Fruit fly (Drosophila melanogaster) whole organism, embryonic: ENCODE data around the gene Sdhaf3.

Experiments
- C15 ChIP-seq: fragments of 200-800 bp; sonication (Bioruptor generic); IDR thresholded peaks from 3 replicates; pipeline ENCODE4 v1.3.6; 2022; ENCODE audit warnings: missing biosample characterization, missing genetic modification characterization
- CG10274 ChIP-seq: fragments of 200-800 bp; sonication (Bioruptor generic); optimal IDR thresholded peaks from 3 replicates; lab custom pipeline; 2017; ENCODE audit warnings: missing biosample characterization, mild to moderate bottlenecking, missing genetic modification characterization
- CG11723 ChIP-seq: fragments of 200-800 bp; sonication (Bioruptor generic); optimal IDR thresholded peaks from 2 replicates; lab custom pipeline; 2017; ENCODE audit warnings: missing biosample characterization, mild to moderate bottlenecking, missing genetic modification characterization
- CG12155 ChIP-seq: fragments of 200-800 bp; sonication (Bioruptor generic); optimal IDR thresholded peaks from 3 replicates; lab custom pipeline; 2016; ENCODE audit warnings: missing biosample characterization, missing genetic modification characterization
- CG12769 ChIP-seq: fragments of 200-800 bp; sonication (Bioruptor generic); optimal IDR thresholded peaks from 2 replicates; lab custom pipeline; 2019; ENCODE audit warnings: missing biosample characterization, mild to moderate bottlenecking, missing genetic modification characterization, moderate library complexity
- CG13424 ChIP-seq: fragments of 200-800 bp; sonication (Bioruptor generic); optimal IDR thresholded peaks from 2 replicates; lab custom pipeline; 2019; ENCODE audit warnings: missing biosample characterization, mild to moderate bottlenecking, missing genetic modification characterization, moderate library complexity
- CG14965 ChIP-seq: fragments of 200-800 bp; sonication (Bioruptor generic); optimal IDR thresholded peaks from 2 replicates; lab custom pipeline; 2016; ENCODE audit warnings: missing biosample characterization, missing genetic modification characterization, borderline replicate concordance
- CG15269 ChIP-seq: fragments of 200-800 bp; sonication (Bioruptor generic); optimal IDR thresholded peaks from 2 replicates; lab custom pipeline; 2018; ENCODE audit warnings: missing biosample characterization, mild to moderate bottlenecking, missing genetic modification characterization, moderate library complexity
- CG1832 ChIP-seq: fragments of 200-800 bp; sonication (Bioruptor generic); optimal IDR thresholded peaks from 2 replicates; lab custom pipeline; 2017; ENCODE audit warnings: missing biosample characterization, mild to moderate bottlenecking, missing genetic modification characterization, inconsistent platforms
- CG30431 ChIP-seq: fragments of 200-800 bp; sonication (Bioruptor generic); optimal IDR thresholded peaks from 2 replicates; lab custom pipeline; 2017; ENCODE audit warnings: missing biosample characterization, missing genetic modification characterization
- CG32532 ChIP-seq: fragments of 200-800 bp; sonication (Bioruptor generic); IDR thresholded peaks from 2 replicates; pipeline ENCODE4 v1.3.6; 2022; ENCODE audit warnings: missing biosample characterization, missing genetic modification characterization
- CG3407 ChIP-seq: fragments of 200-800 bp; sonication (Bioruptor generic); optimal IDR thresholded peaks from 2 replicates; lab custom pipeline; 2018; ENCODE audit warnings: missing biosample characterization, mild to moderate bottlenecking, missing genetic modification characterization
- CG3726 ChIP-seq: fragments of 200-800 bp; sonication (Bioruptor generic); IDR thresholded peaks from 3 replicates; pipeline ENCODE4, ENCODE4 v1.3.6; 2022; ENCODE audit warnings: missing biosample characterization, missing genetic modification characterization
- CG43689 ChIP-seq: fragments of 200-800 bp; sonication (Bioruptor generic); IDR thresholded peaks from 2 replicates; pipeline ENCODE4 v1.3.6; 2022; ENCODE audit warnings: missing biosample characterization, missing genetic modification characterization
- CG6813 ChIP-seq: fragments of 200-800 bp; sonication (Bioruptor generic); optimal IDR thresholded peaks from 2 replicates; lab custom pipeline; 2017; ENCODE audit warnings: missing biosample characterization, missing genetic modification characterization, mild to moderate bottlenecking, moderate library complexity, missing genetic modification reagents
- CG7745 ChIP-seq: fragments of 200-800 bp; sonication (Bioruptor generic); optimal IDR thresholded peaks from 2 replicates; lab custom pipeline; 2018; ENCODE audit warnings: missing biosample characterization, mild to moderate bottlenecking, missing genetic modification characterization, moderate library complexity
- CG7786 ChIP-seq: fragments of 200-800 bp; sonication (Bioruptor generic); optimal IDR thresholded peaks from 2 replicates; lab custom pipeline; 2016; ENCODE audit warnings: missing biosample characterization, missing genetic modification characterization
- CG7963 ChIP-seq: fragments of 200-800 bp; sonication (Bioruptor generic); IDR thresholded peaks from 3 replicates; pipeline ENCODE4 v1.3.6; 2022; ENCODE audit warnings: missing biosample characterization, missing genetic modification characterization; ENCODE audit not compliant: partially characterized antibody
- CG8359 ChIP-seq: fragments of 200-800 bp; sonication (Bioruptor generic); optimal IDR thresholded peaks from 2 replicates; lab custom pipeline; 2017; ENCODE audit warnings: missing biosample characterization, mild to moderate bottlenecking, missing genetic modification characterization, borderline replicate concordance
- CG9437 ChIP-seq: fragments of 200-800 bp; sonication (Bioruptor generic); optimal IDR thresholded peaks from 2 replicates; lab custom pipeline; 2018; ENCODE audit warnings: missing biosample characterization, mild to moderate bottlenecking, missing genetic modification characterization
- Doc3 ChIP-seq: fragments of 200-800 bp; sonication (Bioruptor generic); IDR thresholded peaks from 3 replicates; pipeline ENCODE4 v1.3.6; 2022; ENCODE audit warnings: missing biosample characterization, missing genetic modification characterization; ENCODE audit not compliant: partially characterized antibody
- Drgx ChIP-seq: fragments of 200-800 bp; sonication (Bioruptor generic); IDR thresholded peaks from 2 replicates; pipeline ENCODE4 v1.3.6; 2022; ENCODE audit warnings: missing biosample characterization, missing genetic modification characterization
- Fer3 ChIP-seq: fragments of 200-800 bp; sonication (Bioruptor generic); optimal IDR thresholded peaks from 2 replicates; lab custom pipeline; 2018; ENCODE audit warnings: missing biosample characterization, mild to moderate bottlenecking, missing genetic modification characterization, moderate library complexity
- Hr51 ChIP-seq, 2 experiments: fragments of 200-800 bp; sonication (Bioruptor generic); optimal IDR thresholded peaks; 2 replicates in 1 of 2; 3 replicates in 1 of 2; lab custom pipeline; 2016 to 2018; ENCODE audit warnings: missing biosample characterization in 2 of 2, missing genetic modification characterization in 2 of 2, mild to moderate bottlenecking in 1 of 2, moderate library complexity in 1 of 2
- Hr78 ChIP-seq, 2 experiments: fragments of 200-800 bp in 1 of 2; fragments of >200 bp in 1 of 2; sonication (Bioruptor generic) in 1 of 2; optimal IDR thresholded peaks; 2 replicates each; lab custom pipeline; 2017 to 2019; ENCODE audit warnings: missing biosample characterization in 2 of 2, missing genetic modification characterization in 2 of 2, mild to moderate bottlenecking in 1 of 2, moderate library complexity in 1 of 2
- NC2α ChIP-seq: fragments of 200-800 bp; sonication (Bioruptor generic); optimal IDR thresholded peaks from 2 replicates; lab custom pipeline; 2016; ENCODE audit warnings: missing biosample characterization, missing genetic modification characterization
- Scr ChIP-seq: fragments of 200-800 bp; sonication (Bioruptor generic); IDR thresholded peaks from 2 replicates; pipeline ENCODE4 v1.3.6; 2022; ENCODE audit warnings: missing biosample characterization, missing genetic modification characterization; ENCODE audit not compliant: partially characterized antibody
- Ssrp ChIP-seq: fragments of 200-800 bp; sonication (Bioruptor generic); optimal IDR thresholded peaks from 2 replicates; lab custom pipeline; 2018; ENCODE audit warnings: missing biosample characterization, mild to moderate bottlenecking, missing genetic modification characterization, moderate library complexity
- bab2 ChIP-seq: fragments of 200-800 bp; sonication (Bioruptor generic); optimal IDR thresholded peaks from 2 replicates; lab custom pipeline; 2016; ENCODE audit warnings: missing biosample characterization, missing genetic modification characterization
- bigmax ChIP-seq: fragments of 200-800 bp; sonication (Bioruptor generic); optimal IDR thresholded peaks from 2 replicates; lab custom pipeline; 2018; ENCODE audit warnings: missing biosample characterization, mild to moderate bottlenecking, missing genetic modification characterization
- chm ChIP-seq: fragments of 200-800 bp; sonication (Bioruptor generic); IDR thresholded peaks from 2 replicates; pipeline ENCODE4 v1.3.6; 2022; ENCODE audit warnings: missing biosample characterization, missing genetic modification characterization
- dan ChIP-seq: fragments of 200-800 bp; sonication (Bioruptor generic); IDR thresholded peaks from 2 replicates; pipeline ENCODE4 v1.3.6; 2022; ENCODE audit warnings: missing biosample characterization, missing genetic modification characterization
- disco-r ChIP-seq: fragments of 200-800 bp; sonication (Bioruptor generic); optimal IDR thresholded peaks from 2 replicates; lab custom pipeline; 2016; ENCODE audit warnings: missing biosample characterization, missing genetic modification characterization
- dmrt99B ChIP-seq: fragments of 200-800 bp; sonication (Bioruptor generic); optimal IDR thresholded peaks from 2 replicates; lab custom pipeline; 2018; ENCODE audit warnings: missing biosample characterization, mild to moderate bottlenecking, missing genetic modification characterization, moderate library complexity
- gcm2 ChIP-seq: fragments of 200-800 bp; sonication (Bioruptor generic); optimal IDR thresholded peaks from 2 replicates; lab custom pipeline; 2016; ENCODE audit warnings: missing biosample characterization, missing genetic modification characterization
- gsb-n ChIP-seq: fragments of 200-800 bp; sonication (Bioruptor generic); optimal IDR thresholded peaks from 3 replicates; lab custom pipeline; 2018; ENCODE audit warnings: missing biosample characterization, mild to moderate bottlenecking, missing genetic modification characterization
- jing ChIP-seq: fragments of 200-800 bp; sonication (Bioruptor generic); optimal IDR thresholded peaks from 2 replicates; lab custom pipeline; 2018; ENCODE audit warnings: missing biosample characterization, mild to moderate bottlenecking, missing genetic modification characterization
- onecut ChIP-seq: fragments of 200-800 bp; sonication (Bioruptor generic); IDR thresholded peaks from 2 replicates; pipeline ENCODE4 v1.3.6; 2022; ENCODE audit warnings: missing biosample characterization, missing genetic modification characterization
- pfk ChIP-seq: fragments of 200-800 bp; sonication (Bioruptor generic); optimal IDR thresholded peaks from 2 replicates; lab custom pipeline; 2018; ENCODE audit warnings: missing biosample characterization, mild to moderate bottlenecking, missing genetic modification characterization, moderate library complexity
- pita ChIP-seq: fragments of 200-800 bp; sonication (Bioruptor generic); optimal IDR thresholded peaks from 2 replicates; lab custom pipeline; 2017; ENCODE audit warnings: missing biosample characterization, mild to moderate bottlenecking, missing genetic modification characterization
- psq ChIP-seq: fragments of 200-800 bp; sonication (Bioruptor generic); optimal IDR thresholded peaks from 2 replicates; lab custom pipeline; 2017; ENCODE audit warnings: missing biosample characterization, missing genetic modification characterization
- pzg ChIP-seq: fragments of 200-800 bp; sonication (Bioruptor generic); optimal IDR thresholded peaks from 3 replicates; lab custom pipeline; 2018; ENCODE audit warnings: missing biosample characterization, mild to moderate bottlenecking, missing genetic modification characterization, moderate library complexity
- ranshi ChIP-seq: fragments of 200-800 bp; sonication (Bioruptor generic); IDR thresholded peaks from 2 replicates; pipeline ENCODE4 v1.3.6; 2022; ENCODE audit warnings: missing biosample characterization, missing genetic modification characterization
- ro ChIP-seq: fragments of 200-800 bp; sonication (Bioruptor generic); IDR thresholded peaks from 2 replicates; pipeline ENCODE4 v1.3.6; 2022; ENCODE audit warnings: missing biosample characterization, missing genetic modification characterization
- run ChIP-seq: fragments of 200-800 bp; sonication (Bioruptor generic); optimal IDR thresholded peaks from 3 replicates; lab custom pipeline; 2018; ENCODE audit warnings: missing biosample characterization, mild to moderate bottlenecking, missing genetic modification characterization
- shn ChIP-seq: fragments of 200-800 bp; sonication (Bioruptor generic); optimal IDR thresholded peaks from 3 replicates; lab custom pipeline; 2016; ENCODE audit warnings: missing biosample characterization, missing genetic modification characterization
- sim ChIP-seq: fragments of 200-800 bp; sonication (Bioruptor generic); IDR thresholded peaks from 2 replicates; pipeline ENCODE4 v1.3.6; 2022; ENCODE audit warnings: missing biosample characterization, missing genetic modification characterization
- slbo ChIP-seq: fragments of 200-800 bp; sonication (Bioruptor generic); IDR thresholded peaks from 2 replicates; pipeline ENCODE4 v1.3.6; 2022; ENCODE audit warnings: missing biosample characterization, missing genetic modification characterization
- trh ChIP-seq: fragments of 200-800 bp; sonication (Bioruptor generic); optimal IDR thresholded peaks from 2 replicates; lab custom pipeline; 2016; ENCODE audit warnings: missing biosample characterization, missing genetic modification characterization
- usp ChIP-seq: fragments of >200 bp; optimal IDR thresholded peaks from 2 replicates; lab custom pipeline; 2017; ENCODE audit warnings: missing biosample characterization, missing genetic modification characterization
- yki ChIP-seq: fragments of >200 bp; optimal IDR thresholded peaks from 3 replicates; lab custom pipeline; 2018

Sdhaf3 gene

DNA sequence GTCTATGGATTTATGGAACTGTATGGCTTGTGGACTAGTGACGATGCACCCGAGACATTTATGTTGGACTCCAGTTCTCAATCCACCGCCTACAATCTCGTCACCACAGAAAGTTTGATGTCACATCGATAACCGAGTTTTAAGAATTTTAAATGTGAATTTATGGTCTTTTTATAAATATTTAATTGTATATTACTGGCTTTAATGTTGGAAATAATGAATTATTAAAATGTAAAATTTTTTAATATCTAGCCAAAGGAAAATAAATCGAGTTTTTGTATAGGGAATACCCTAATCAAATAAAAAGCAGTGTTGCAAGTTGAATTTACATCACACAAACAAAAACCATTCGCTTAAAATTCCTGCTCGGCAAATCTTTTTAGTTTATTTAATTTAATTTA lies 49.6 kb downstream of the Sdhaf3 start, which contains the start of gene Fntb (continued):
- TF ChIP-seq Scr (GFP tag; lab: Robert Waterston, UW) = no peak
- TF ChIP-seq shn (GFP tag; lab: Kevin White, UChicago) = no peak
- no peak for TF ChIP-seq usp
- no peak for TF ChIP-seq dmrt99B (tag; lab: Kevin White, UChicago)
- no peak for TF ChIP-seq jing (GFP tag; lab: Kevin White, UChicago)
- peak; percentile 39 for TF ChIP-seq CG30431 (GFP tag; lab: Kevin White, UChicago)
- TF ChIP-seq CG6813 (GFP tag; lab: Kevin White, UChicago) = peak; percentile 13
- no peak for TF ChIP-seq CG3726
- TF ChIP-seq Doc3 (GFP tag; lab: Robert Waterston, UW) = 0 out of 3 replicates have a peak, but pooled peaks have one; percentile 24
- peak; percentile 64 for TF ChIP-seq CG9437 (GFP tag; lab: Kevin White, UChicago)
- peak; percentile 29 for TF ChIP-seq CG7786 (GFP tag; lab: Kevin White, UChicago)
- peak; percentile 75 for TF ChIP-seq Ssrp (tag; lab: Kevin White, UChicago)
- TF ChIP-seq CG10274 = no peak
- peak; percentile 83 for TF ChIP-seq CG13424 (tag; lab: Kevin White, UChicago)
- peak; percentile 35 for TF ChIP-seq run (tag; lab: Kevin White, UChicago)
- no peak for TF ChIP-seq yki (lab: Kevin White, UChicago)
- peak; percentile 78 for TF ChIP-seq Fer3 (tag; lab: Kevin White, UChicago)
- no peak for TF ChIP-seq gsb-n (tag; lab: Kevin White, UChicago)
- TF ChIP-seq CG14965 (GFP tag; lab: Kevin White, UChicago) = no peak
- TF ChIP-seq ro (GFP tag; lab: Robert Waterston, UW) = no peak
- no peak for TF ChIP-seq CG12769 (tag; lab: Kevin White, UChicago)
- TF ChIP-seq CG15269 (tag; lab: Kevin White, UChicago) = no peak
- TF ChIP-seq bigmax (GFP tag; lab: Kevin White, UChicago) = no peak
- TF ChIP-seq CG12155 (GFP tag; lab: Kevin White, UChicago) = peak; percentile 62
- no peak for TF ChIP-seq CG7745 (tag; lab: Kevin White, UChicago)
- TF ChIP-seq disco-r (GFP tag; lab: Kevin White, UChicago) = no peak
- TF ChIP-seq gcm2 (GFP tag; lab: Kevin White, UChicago) = no peak
- TF ChIP-seq onecut (GFP tag; lab: Robert Waterston, UW) = no peak
- peak; percentile 70; the same call in 1 of the 2 replicates for TF ChIP-seq CG32532 (GFP tag; lab: Robert Waterston, UW)
- no peak; the same call in 1 of the 2 replicates for TF ChIP-seq Drgx (GFP tag; lab: Robert Waterston, UW)
- peak; percentile 41; the same call in 1 of the 2 replicates for TF ChIP-seq ranshi (GFP tag; lab: Robert Waterston, UW)
- no peak for TF ChIP-seq Hr78 (GFP tag; optimal IDR thresholded peaks at IDR 0.05; lab: Kevin White, UChicago)
- no peak for TF ChIP-seq sim (GFP tag; lab: Robert Waterston, UW)
- no peak for TF ChIP-seq C15 (GFP tag; lab: Robert Waterston, UW)
- TF ChIP-seq CG3407 (GFP tag; lab: Kevin White, UChicago) = peak; percentile 28
- TF ChIP-seq pzg (GFP tag; lab: Kevin White, UChicago) = peak; percentile 24
- peak; percentile 70 for TF ChIP-seq slbo (GFP tag; lab: Robert Waterston, UW)
- TF ChIP-seq CG1832 (GFP tag; lab: Kevin White, UChicago) = no peak
- TF ChIP-seq trh = no peak
- no peak for TF ChIP-seq psq (GFP tag; lab: Kevin White, UChicago)
- TF ChIP-seq CG43689 (GFP tag; lab: Robert Waterston, UW) = no peak
- TF ChIP-seq pfk = no peak
- TF ChIP-seq chm (GFP tag; lab: Robert Waterston, UW) = no peak
- no peak for TF ChIP-seq CG8359
- TF ChIP-seq CG11723 (GFP tag; lab: Kevin White, UChicago) = no peak
- peak; percentile 10 for TF ChIP-seq bab2 (GFP tag; lab: Kevin White, UChicago)
- no peak for TF ChIP-seq CG7963 (GFP tag; lab: Robert Waterston, UW)
- no peak for TF ChIP-seq Hr51 (GFP tag; optimal IDR thresholded peaks at IDR 0.05; lab: Kevin White, UChicago)
- no peak for TF ChIP-seq pita (GFP tag; lab: Kevin White, UChicago)
- no peak for TF ChIP-seq dan
- TF ChIP-seq NC2α (GFP tag; lab: Kevin White, UChicago) = peak; percentile 12
